Worm (Caenorhabditis elegans): ENCODE data around the gene T13F3.8.

Gene T13F3.8

DNA sequence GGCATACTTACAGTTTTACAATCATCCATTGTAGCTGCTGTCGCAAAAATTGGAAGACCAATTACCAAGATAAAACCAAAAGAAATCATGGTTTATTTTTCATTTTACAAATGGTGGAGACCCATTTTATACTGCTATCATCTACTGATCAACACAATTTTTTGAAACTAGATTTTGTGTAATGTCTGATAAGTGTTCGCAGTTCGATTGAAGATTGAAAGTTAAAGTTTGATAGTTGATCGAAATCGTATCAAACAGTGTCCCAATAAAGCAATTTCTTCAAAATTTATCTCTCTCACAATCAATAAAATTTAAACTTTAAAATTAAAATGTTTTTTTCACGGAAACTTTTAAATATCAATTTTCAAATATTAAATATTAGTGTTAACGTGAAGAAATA, 1.5 kb downstream of the T13F3.8 start, which contains the start of gene T13F3.6:
Gene T13F3.6, minus strand, starts transcription at position 101 of the 400 bp plus-strand sequence.
- TF ChIP-seq lin-39 (tag; optimal IDR thresholded peaks at IDR 0.05) (no peak), fos-1 (tag; optimal IDR thresholded peaks at IDR 0.05) (no peak), mdl-1 (tag; optimal IDR thresholded peaks at IDR 0.05) (no peak), sea-2 (GFP tag; optimal IDR thresholded peaks at IDR 0.05) (no peak), lsy-12 (tag; optimal IDR thresholded peaks at IDR 0.05) (no peak), nhr-237 (tag; optimal IDR thresholded peaks at IDR 0.05) (no peak), nhr-77 (tag; optimal IDR thresholded peaks at IDR 0.05) (no peak)

DNA sequence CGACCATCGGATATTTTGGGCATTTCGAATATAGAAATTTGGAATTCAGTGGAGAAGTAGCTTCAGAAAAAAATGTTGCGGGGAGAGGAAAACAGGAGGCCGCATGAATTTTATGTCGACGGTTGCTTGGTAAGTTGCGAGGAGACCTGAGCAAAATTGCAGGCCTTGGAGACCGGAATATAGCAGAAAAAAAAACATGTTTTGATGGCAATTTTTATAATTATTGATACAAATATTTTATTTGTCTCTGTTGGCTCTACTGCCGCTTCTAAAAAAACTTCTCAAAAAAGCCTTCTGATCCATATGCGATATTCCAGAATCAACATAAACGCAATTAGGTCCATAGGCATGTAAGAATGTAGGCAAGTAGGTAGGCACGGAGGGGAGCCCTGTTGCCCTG, 5.7 kb downstream of the T13F3.8 start, which contains the start of gene pacl-1:
Gene pacl-1, minus strand, starts transcription at position 101 of the 400 bp plus-strand sequence.
- TF ChIP-seq eor-1 (tag; optimal IDR thresholded peaks at IDR 0.05), result no peak
- no peak for TF ChIP-seq mml-1 (tag; optimal IDR thresholded peaks at IDR 0.05)
- no peak for TF ChIP-seq ztf-4 (tag; optimal IDR thresholded peaks at IDR 0.05)
- no peak for TF ChIP-seq nhr-237 (tag; optimal IDR thresholded peaks at IDR 0.05)
- TF ChIP-seq unc-62 (GFP tag; optimal IDR thresholded peaks at IDR 0.05), result no peak
- no peak for TF ChIP-seq nhr-67 (tag; optimal IDR thresholded peaks at IDR 0.05)
- no peak for TF ChIP-seq ZK546.5 (tag; optimal IDR thresholded peaks at IDR 0.05)
- TF ChIP-seq elt-1 (tag; optimal IDR thresholded peaks at IDR 0.05), result no peak
- no peak for TF ChIP-seq hmg-11 (tag; optimal IDR thresholded peaks at IDR 0.05)
- no peak for TF ChIP-seq fos-1 (tag; optimal IDR thresholded peaks at IDR 0.05)
- TF ChIP-seq ceh-28 (tag; optimal IDR thresholded peaks at IDR 0.05), result no peak
- TF ChIP-seq nhr-28 (tag; optimal IDR thresholded peaks at IDR 0.05), result no peak
- TF ChIP-seq unc-39 (tag; optimal IDR thresholded peaks at IDR 0.05), result no peak
- no peak for TF ChIP-seq elt-3 (tag; optimal IDR thresholded peaks at IDR 0.05)
- TF ChIP-seq ama-1 (optimal IDR thresholded peaks at IDR 0.05), result no peak
- no peak for TF ChIP-seq nfya-1 (tag; optimal IDR thresholded peaks at IDR 0.05; ENCODE audit: insufficient read depth)
- TF ChIP-seq R02D3.7 (tag; optimal IDR thresholded peaks at IDR 0.05), result no peak
- TF ChIP-seq elt-2 (tag; optimal IDR thresholded peaks at IDR 0.05), result no peak
- no peak for TF ChIP-seq nhr-12 (tag; optimal IDR thresholded peaks at IDR 0.05)
- TF ChIP-seq fkh-10 (GFP tag; optimal IDR thresholded peaks at IDR 0.05), result no peak

DNA sequence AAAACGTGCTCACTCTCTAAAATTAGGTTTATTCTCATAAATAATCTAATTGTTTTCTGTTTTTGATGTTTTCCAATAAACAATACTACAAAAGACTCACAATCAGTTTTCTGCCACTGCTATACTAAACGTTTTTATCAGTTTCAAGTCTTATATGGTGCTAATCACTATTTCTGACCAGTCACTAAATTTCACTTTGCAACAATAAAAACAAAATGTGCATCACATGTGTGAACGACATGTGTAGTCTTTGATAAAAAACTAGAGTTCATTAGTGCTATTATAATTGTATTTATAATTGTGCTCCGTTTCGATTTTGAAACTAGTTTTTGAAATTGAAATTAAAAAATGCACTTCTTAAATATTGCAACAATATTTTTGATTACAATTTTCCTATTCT, 8.3 kb downstream of the T13F3.8 start, which contains the start of gene cyp-37B1:
Gene cyp-37B1, plus strand, starts transcription at position 199 of the 400 bp plus-strand sequence.
- TF ChIP-seq jun-1 (tag; optimal IDR thresholded peaks at IDR 0.05) (peak; percentile 10), elt-2 (tag; optimal IDR thresholded peaks at IDR 0.05) (peak; percentile 93), pha-4 (tag; optimal IDR thresholded peaks at IDR 0.05) (peak; percentile 73), egl-5 (tag; optimal IDR thresholded peaks at IDR 0.05) (no peak), pqm-1 (tag; optimal IDR thresholded peaks at IDR 0.05) (peak; percentile 97), nhr-12 (tag; optimal IDR thresholded peaks at IDR 0.05) (no peak)

DNA sequence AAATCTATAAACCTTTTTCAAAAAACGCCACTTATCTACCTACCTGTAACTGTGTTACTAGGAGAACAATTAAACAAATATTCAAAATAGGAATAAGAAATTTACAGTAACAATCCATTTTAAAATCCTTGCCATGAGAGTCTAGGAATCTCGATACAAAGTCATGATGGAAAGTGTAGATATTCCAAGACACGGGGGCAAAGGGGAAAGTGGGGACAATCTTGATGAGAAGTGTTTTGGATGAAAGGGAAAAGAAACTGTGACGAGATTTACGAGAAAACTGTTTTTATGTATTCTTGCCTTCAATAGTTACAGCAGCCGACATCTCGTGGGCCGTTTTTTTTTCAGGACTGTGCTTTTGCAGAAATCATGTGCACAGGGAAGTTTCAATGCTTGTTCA, 12.5 kb downstream of the T13F3.8 start, which contains the start of gene F28G4.2:
Gene F28G4.2, minus strand, starts transcription at position 175 of the 400 bp plus-strand sequence.
- TF ChIP-seq snpc-4 (tag; optimal IDR thresholded peaks at IDR 0.05) (no peak), lin-39 (tag; optimal IDR thresholded peaks at IDR 0.05) (no peak), nhr-67 (tag; optimal IDR thresholded peaks at IDR 0.05) (no peak), ceh-9 (tag; optimal IDR thresholded peaks at IDR 0.05) (no peak), nhr-25 (tag; optimal IDR thresholded peaks at IDR 0.05) (no peak), egl-27 (tag; optimal IDR thresholded peaks at IDR 0.05) (no peak), fos-1 (tag; optimal IDR thresholded peaks at IDR 0.05) (no peak), hmg-11 (tag; optimal IDR thresholded peaks at IDR 0.05) (no peak), sea-2 (GFP tag; optimal IDR thresholded peaks at IDR 0.05) (no peak), fkh-10 (GFP tag; optimal IDR thresholded peaks at IDR 0.05) (no peak), ZK546.5 (tag; optimal IDR thresholded peaks at IDR 0.05) (no peak), nhr-237 (tag; optimal IDR thresholded peaks at IDR 0.05) (no peak)

DNA sequence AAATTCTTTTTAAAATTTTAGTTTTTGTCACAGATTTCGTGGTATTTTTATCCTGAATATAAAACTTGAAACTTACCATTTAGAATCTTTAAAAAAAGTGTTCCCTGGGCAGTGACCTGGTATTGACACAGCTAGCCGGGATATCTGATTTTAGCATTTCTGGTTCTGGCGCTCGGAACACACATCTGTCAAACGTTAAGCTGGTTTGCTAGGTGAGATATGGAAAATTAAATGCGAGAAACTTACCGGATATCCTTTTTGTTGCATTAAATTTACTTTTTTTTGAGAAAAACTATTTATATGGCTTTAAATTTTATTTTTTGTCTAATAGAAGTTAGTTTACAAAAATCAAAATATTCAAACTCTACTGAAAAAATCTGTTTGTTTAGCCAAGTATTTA, 16.2 kb downstream of the T13F3.8 start, which contains the start of gene F28G4.4:
Gene F28G4.4, minus strand, starts transcription at position 101 of the 400 bp plus-strand sequence.
- TF ChIP-seq snpc-4 (tag; optimal IDR thresholded peaks at IDR 0.05) (no peak), mml-1 (tag; optimal IDR thresholded peaks at IDR 0.05) (no peak), ZK546.5 (tag; optimal IDR thresholded peaks at IDR 0.05) (no peak), pqm-1 (tag; optimal IDR thresholded peaks at IDR 0.05) (no peak), lin-39 (tag; optimal IDR thresholded peaks at IDR 0.05) (no peak), tbx-2 (tag; optimal IDR thresholded peaks at IDR 0.05) (no peak), ceh-9 (tag; optimal IDR thresholded peaks at IDR 0.05) (no peak), ztf-4 (tag; optimal IDR thresholded peaks at IDR 0.05) (no peak), nhr-11 (tag; optimal IDR thresholded peaks at IDR 0.05) (no peak), fkh-10 (GFP tag; optimal IDR thresholded peaks at IDR 0.05) (no peak), skn-1 (tag; optimal IDR thresholded peaks at IDR 0.05) (no peak), daf-12 (tag; optimal IDR thresholded peaks at IDR 0.05) (no peak), hmg-11 (tag; optimal IDR thresholded peaks at IDR 0.05) (no peak)
